Fruit fly (Drosophila melanogaster): ENCODE measurements around the gene Gug.

Gug gene

DNA sequence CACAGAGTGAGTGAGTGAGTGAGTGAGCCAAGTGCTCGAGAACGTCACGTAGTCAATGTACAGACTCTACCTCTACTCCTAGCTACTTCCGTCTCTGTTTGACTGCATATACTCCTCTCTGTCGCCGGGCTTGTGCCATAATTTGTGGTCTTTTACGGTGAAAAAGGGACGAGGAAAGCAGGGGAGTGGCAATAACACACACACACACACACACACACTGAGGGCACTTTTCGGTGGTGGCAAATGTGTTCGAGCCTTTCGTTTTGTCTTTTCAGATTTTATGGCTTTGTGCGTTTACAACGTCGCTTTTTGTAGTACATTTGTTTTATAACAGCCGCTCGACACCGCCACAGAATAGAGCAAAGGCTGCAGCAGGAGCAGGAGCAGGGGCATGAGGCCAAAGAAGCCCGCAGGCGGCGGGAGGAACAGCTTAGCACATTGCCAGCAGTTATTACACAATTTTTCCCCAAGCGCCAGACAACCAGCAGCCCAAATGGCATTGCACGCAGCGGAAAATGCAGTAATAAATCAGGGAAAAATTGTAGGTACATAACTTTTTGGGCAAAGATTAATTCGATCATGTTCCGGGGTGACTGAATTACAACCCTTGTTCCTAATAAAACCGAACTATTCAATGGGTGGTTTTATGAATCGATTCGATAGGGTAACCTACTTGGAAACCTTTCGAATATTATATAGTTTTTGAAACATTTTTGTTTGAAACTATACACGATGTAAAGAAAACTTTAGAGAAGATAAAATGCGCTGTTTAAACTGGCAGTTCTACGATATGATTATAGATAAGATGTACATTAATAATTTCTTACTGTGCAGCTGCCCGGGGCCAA lies 9.3 kb downstream of the Gug start (continued):
- TF ChIP-seq CG14965 (GFP tag; optimal IDR thresholded peaks at IDR 0.05; ENCODE audit: borderline replicate concordance), result no peak
- TF ChIP-seq Nf-YC (tag; optimal IDR thresholded peaks at IDR 0.05), result no peak
- no peak for TF ChIP-seq HmgZ (tag; optimal IDR thresholded peaks at IDR 0.05)
- TF ChIP-seq CG7987 (GFP tag; optimal IDR thresholded peaks at IDR 0.05), result no peak
- no peak for TF ChIP-seq al (GFP tag; IDR thresholded peaks at IDR 0.05)
- TF ChIP-seq Atf-2 (GFP tag; optimal IDR thresholded peaks at IDR 0.05), result no peak
- TF ChIP-seq MTF-1 (GFP tag; optimal IDR thresholded peaks at IDR 0.05; ENCODE audit: borderline replicate concordance), result no peak
- no peak for TF ChIP-seq ranshi (GFP tag; IDR thresholded peaks at IDR 0.05)
- peak; percentile 40 for TF ChIP-seq CG2712 (tag; optimal IDR thresholded peaks at IDR 0.05)
- TF ChIP-seq seq (GFP tag; IDR thresholded peaks at IDR 0.05), result no peak
- no peak for TF ChIP-seq CG31365 (tag; optimal IDR thresholded peaks at IDR 0.05)
- no peak for TF ChIP-seq CG8281 (tag; optimal IDR thresholded peaks at IDR 0.05)
- peak; percentile 57 for TF ChIP-seq nmo (GFP tag; optimal IDR thresholded peaks at IDR 0.05)
- no peak for TF ChIP-seq Tbp (GFP tag; optimal IDR thresholded peaks at IDR 0.05)
- TF ChIP-seq otp (GFP tag; IDR thresholded peaks at IDR 0.05), result no peak
- no peak for TF ChIP-seq luna (GFP tag; optimal IDR thresholded peaks at IDR 0.05)
- no peak for TF ChIP-seq tap (tag; optimal IDR thresholded peaks at IDR 0.05)
- no peak for TF ChIP-seq kay (GFP tag; optimal IDR thresholded peaks at IDR 0.05)
- TF ChIP-seq D (optimal IDR thresholded peaks at IDR 0.05), result peak; percentile 30
- TF ChIP-seq D (GFP tag; optimal IDR thresholded peaks at IDR 0.05), result peak; percentile 17
- TF ChIP-seq Fer3 (tag; optimal IDR thresholded peaks at IDR 0.05), result no peak
- no peak for TF ChIP-seq Doc2 (GFP tag; IDR thresholded peaks at IDR 0.05)
- TF ChIP-seq Optix (GFP tag; IDR thresholded peaks at IDR 0.05), result no peak
- no peak for TF ChIP-seq gfzf (GFP tag; optimal IDR thresholded peaks at IDR 0.05)
- TF ChIP-seq HHEX (GFP tag; optimal IDR thresholded peaks at IDR 0.05), result no peak
- TF ChIP-seq B-H1 (GFP tag; IDR thresholded peaks at IDR 0.05), result no peak
- TF ChIP-seq CG13894 (tag; optimal IDR thresholded peaks at IDR 0.05), result peak; percentile 3
- no peak for TF ChIP-seq Ssrp (tag; optimal IDR thresholded peaks at IDR 0.05)
- TF ChIP-seq lab (GFP tag; optimal IDR thresholded peaks at IDR 0.05), result no peak
- no peak for TF ChIP-seq CG11398 (GFP tag; optimal IDR thresholded peaks at IDR 0.05)
- peak; percentile 62 for TF ChIP-seq CG1832 (GFP tag; optimal IDR thresholded peaks at IDR 0.05)
- TF ChIP-seq Hand (GFP tag; optimal IDR thresholded peaks at IDR 0.05), result no peak
- no peak for TF ChIP-seq chn (GFP tag; optimal IDR thresholded peaks at IDR 0.05)
- no peak for TF ChIP-seq CG10565 (GFP tag; optimal IDR thresholded peaks at IDR 0.05)
- no peak for TF ChIP-seq pan (optimal IDR thresholded peaks at IDR 0.05)
- peak in 1 of 2 experiments; percentile 33 for TF ChIP-seq pan (GFP tag; optimal IDR thresholded peaks at IDR 0.05 in 1 of 2, IDR thresholded peaks at IDR 0.05 in 1 of 2)
- TF ChIP-seq fd102C (GFP tag; optimal IDR thresholded peaks at IDR 0.05), result no peak
- TF ChIP-seq PHDP (tag; optimal IDR thresholded peaks at IDR 0.05), result no peak
- TF ChIP-seq scrt (GFP tag; optimal IDR thresholded peaks at IDR 0.05), result no peak
- TF ChIP-seq Deaf1 (tag; optimal IDR thresholded peaks at IDR 0.05), result no peak
- no peak for TF ChIP-seq Dbx (GFP tag; IDR thresholded peaks at IDR 0.05)
- no peak for TF ChIP-seq vnd (GFP tag; IDR thresholded peaks at IDR 0.05; ENCODE audit: partially characterized antibody)
- TF ChIP-seq CG9437 (GFP tag; optimal IDR thresholded peaks at IDR 0.05), result no peak
- no peak for TF ChIP-seq CG4617 (GFP tag; optimal IDR thresholded peaks at IDR 0.05; ENCODE audit: borderline replicate concordance)
- no peak for TF ChIP-seq ftz-f1 (GFP tag; optimal IDR thresholded peaks at IDR 0.05)
- TF ChIP-seq dati (GFP tag; IDR thresholded peaks at IDR 0.05), result no peak
- peak; percentile 19 for TF ChIP-seq HLHmδ (GFP tag; optimal IDR thresholded peaks at IDR 0.05)
- no peak for TF ChIP-seq Max (GFP tag; optimal IDR thresholded peaks at IDR 0.05)
- no peak for TF ChIP-seq CG11456 (GFP tag; IDR thresholded peaks at IDR 0.05)

Data from whole organism, embryonic.